Worm (Caenorhabditis elegans): ENCODE measurements around the gene jnk-1.

Gene jnk-1

DNA sequence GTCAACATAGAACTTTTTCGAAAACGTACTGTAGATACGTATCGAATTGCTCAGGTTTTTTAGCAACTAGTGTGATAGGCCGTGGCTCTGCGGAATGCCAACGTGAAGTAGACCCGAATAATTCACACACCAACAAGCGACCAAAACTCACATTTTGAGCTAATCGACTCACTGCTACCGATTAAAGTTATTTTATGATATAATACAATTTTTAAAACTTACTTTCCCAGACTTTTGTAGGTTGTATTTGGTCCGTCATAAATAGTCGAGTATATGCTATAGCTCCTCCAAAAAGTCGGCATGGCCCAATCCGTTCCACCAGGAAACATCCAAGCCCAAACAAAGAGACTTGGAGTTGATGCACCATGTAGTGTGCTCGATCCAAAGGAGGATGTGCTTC lies 53.4 kb downstream of the jnk-1 start, which contains the start of gene C25A8.1:
C25A8.1 (plus strand) TSS at position 301 of the 400 bp plus-strand sequence.
- TF ChIP-seq tbx-8 (GFP tag; optimal IDR thresholded peaks at IDR 0.05) (no peak), nhr-237 (tag; optimal IDR thresholded peaks at IDR 0.05) (no peak), snpc-4 (tag; optimal IDR thresholded peaks at IDR 0.05) (no peak), ham-2 (GFP tag; optimal IDR thresholded peaks at IDR 0.05) (no peak), nhr-28 (tag; optimal IDR thresholded peaks at IDR 0.05) (no peak), hlh-1 (tag; optimal IDR thresholded peaks at IDR 0.05) (no peak), ceh-83 (GFP tag; optimal IDR thresholded peaks at IDR 0.05) (no peak), drap-1 (GFP tag; optimal IDR thresholded peaks at IDR 0.05) (no peak), lin-32 (GFP tag; optimal IDR thresholded peaks at IDR 0.05) (no peak), mab-5 (tag; optimal IDR thresholded peaks at IDR 0.05) (no peak), sptf-1 (tag; optimal IDR thresholded peaks at IDR 0.05) (no peak), unc-120 (tag; optimal IDR thresholded peaks at IDR 0.05; ENCODE audit: poor library complexity, severe bottlenecking) (no peak), elt-3 (tag; optimal IDR thresholded peaks at IDR 0.05) (no peak), sem-2 (GFP tag; optimal IDR thresholded peaks at IDR 0.05) (no peak), zip-8 (tag; optimal IDR thresholded peaks at IDR 0.05) (no peak)

ce11 chrIV:7011728-7012127 lies 54.3 kb downstream of the jnk-1 start, which contains the start of gene trxr-1:
Gene trxr-1, plus strand, starts transcription at chrIV:7011954.
- TF ChIP-seq ham-2 (GFP tag; optimal IDR thresholded peaks at IDR 0.05) (no peak), hlh-1 (tag; optimal IDR thresholded peaks at IDR 0.05) (peak; percentile 12)

- peak; percentile 99 for TF ChIP-seq zip-8 (tag; optimal IDR thresholded peaks at IDR 0.05)
- TF ChIP-seq drap-1 (GFP tag; optimal IDR thresholded peaks at IDR 0.05): no peak
Observed at ce11 chrIV:7012214-7012613, 54.8 kb downstream of the jnk-1 start.

- TF ChIP-seq sem-2 (GFP tag; optimal IDR thresholded peaks at IDR 0.05): no peak
- TF ChIP-seq ceh-83 (GFP tag; optimal IDR thresholded peaks at IDR 0.05): no peak
- TF ChIP-seq tbx-8 (GFP tag; optimal IDR thresholded peaks at IDR 0.05): no peak
- no peak for TF ChIP-seq lsy-2 (tag; optimal IDR thresholded peaks at IDR 0.05)
- no peak for TF ChIP-seq mep-1 (tag; optimal IDR thresholded peaks at IDR 0.05)
- no peak for TF ChIP-seq cnd-1 (tag; optimal IDR thresholded peaks at IDR 0.05)
- TF ChIP-seq nhr-76 (tag; optimal IDR thresholded peaks at IDR 0.05): no peak
- no peak for TF ChIP-seq lin-13 (tag; optimal IDR thresholded peaks at IDR 0.05)
- TF ChIP-seq M03D4.4 (tag; optimal IDR thresholded peaks at IDR 0.05): no peak
- no peak for TF ChIP-seq zip-8 (tag; optimal IDR thresholded peaks at IDR 0.05)
- no peak for TF ChIP-seq nhr-12 (tag; optimal IDR thresholded peaks at IDR 0.05)
- TF ChIP-seq sptf-1 (tag; optimal IDR thresholded peaks at IDR 0.05): no peak
Observed at ce11 chrIV:7012731-7013445, 55.4 kb downstream of the jnk-1 start.
